Worm (Caenorhabditis elegans) whole organism, L2 larva: ENCODE data around the gene npr-19.

ENCODE experiments used
- lin-11 ChIP-seq: fragments of 150-350 bp; sonication (generic microtip); optimal IDR thresholded peaks from 2 replicates; lab custom pipeline; 2014; ENCODE audit warnings: missing biosample characterization, missing genetic modification characterization, inconsistent platforms, mixed read lengths
- nhr-10 ChIP-seq: sonication (generic microtip); optimal IDR thresholded peaks from 2 replicates; lab custom pipeline; 2017; ENCODE audit warnings: missing biosample characterization, missing genetic modification characterization
- nhr-12 ChIP-seq: fragments of 150-350 bp; optimal IDR thresholded peaks from 2 replicates; lab custom pipeline; 2014; ENCODE audit warnings: missing biosample characterization, missing genetic modification characterization
- ztf-11 ChIP-seq: sonication (generic microtip); optimal IDR thresholded peaks from 2 replicates; lab custom pipeline; 2017; ENCODE audit warnings: missing biosample characterization, missing genetic modification characterization

- TF ChIP-seq lin-11 (tag; lab: Kevin White, UChicago) (no peak), nhr-10 (tag; lab: Kevin White, UChicago) (no peak), ztf-11 (no peak), nhr-12 (tag; lab: Kevin White, UChicago) (no peak)
These were observed 52.8 kb downstream of the npr-19 start, which contains the start of gene Y9C12A.1 for ce11 chrX:682691-683090.
